Worm (Caenorhabditis elegans) whole organism, L4 larva: Measurements from ENCODE around the gene gpa-10.

Experiments
- F10B5.3 ChIP-seq: sonication (generic microtip); optimal IDR thresholded peaks from 2 replicates; lab custom pipeline; 2016; ENCODE audit warnings: mild to moderate bottlenecking, missing genetic modification characterization, missing compliant biosample characterization
- F26F4.8 ChIP-seq: fragments of 200-800 bp; sonication (Bioruptor generic); conservative IDR thresholded peaks from 2 replicates; pipeline ENCODE4 v1.3.6; 2022; ENCODE audit warnings: missing genetic modification characterization, missing compliant biosample characterization
- F49E8.2 ChIP-seq: sonication (generic microtip); optimal IDR thresholded peaks from 2 replicates; lab custom pipeline; 2016; ENCODE audit warnings: missing compliant biosample characterization, mild to moderate bottlenecking, missing genetic modification characterization, borderline replicate concordance
- T20F7.1 ChIP-seq: fragments of 200-800 bp; sonication (Bioruptor generic); optimal IDR thresholded peaks from 2 replicates; lab custom pipeline; 2018; ENCODE audit warnings: mild to moderate bottlenecking, missing genetic modification characterization, missing compliant biosample characterization
- T26A8.4 ChIP-seq: fragments of 200-800 bp; sonication (Bioruptor generic); IDR thresholded peaks from 2 replicates; pipeline ENCODE4 v1.3.6; 2022; ENCODE audit warnings: missing genetic modification characterization, missing compliant biosample characterization
- Y48G9A.11 ChIP-seq: fragments of 200-800 bp; sonication (Bioruptor generic); IDR thresholded peaks from 2 replicates; pipeline ENCODE4 v1.3.6; 2022; ENCODE audit warnings: missing genetic modification reagents, missing genetic modification characterization, missing compliant biosample characterization
- aha-1 ChIP-seq: fragments of 150-350 bp; peaks from one replicate; lab custom pipeline; 2014; ENCODE audit warnings: missing biosample characterization, missing genetic modification characterization
- ama-1 ChIP-seq: fragments of 150-350 bp; optimal IDR thresholded peaks from 2 replicates; lab custom pipeline; 2014; ENCODE audit warnings: inconsistent platforms, mixed read lengths
- attf-4 ChIP-seq: sonication (generic microtip); optimal IDR thresholded peaks from 3 replicates; lab custom pipeline; 2017; ENCODE audit warnings: missing biosample characterization, missing genetic modification characterization
- ceh-32 ChIP-seq: sonication (generic microtip); optimal IDR thresholded peaks from 2 replicates; lab custom pipeline; 2016; ENCODE audit warnings: mild to moderate bottlenecking, missing genetic modification characterization, missing compliant biosample characterization; ENCODE audit not compliant: poor library complexity
- daf-16 ChIP-seq, 3 experiments: sonication (generic microtip); optimal IDR thresholded peaks; 2 replicates each; lab custom pipeline; 2016 to 2017; ENCODE audit warnings: missing genetic modification characterization in 3 of 3, missing genetic modification reagents in 3 of 3, mild to moderate bottlenecking in 2 of 3, missing compliant biosample characterization in 2 of 3, missing biosample characterization in 1 of 3, moderate library complexity in 1 of 3
- dmd-6 ChIP-seq: fragments of 200-800 bp; sonication (Bioruptor generic); IDR thresholded peaks from 2 replicates; pipeline ENCODE4 v1.3.6; 2022; ENCODE audit warnings: missing genetic modification reagents, missing genetic modification characterization, missing compliant biosample characterization
- dmd-8 ChIP-seq: fragments of 200-800 bp; sonication (Bioruptor generic); IDR thresholded peaks from 2 replicates; pipeline ENCODE4 v1.3.6; 2022; ENCODE audit warnings: missing genetic modification characterization, missing compliant biosample characterization
- dmd-9 ChIP-seq: fragments of 200-800 bp; sonication (Bioruptor generic); IDR thresholded peaks from 2 replicates; pipeline ENCODE4 v1.3.6; 2022; ENCODE audit warnings: missing genetic modification reagents, missing genetic modification characterization, missing compliant biosample characterization
- dve-1 ChIP-seq: sonication (generic microtip); optimal IDR thresholded peaks from 2 replicates; lab custom pipeline; 2017; ENCODE audit warnings: antibody characterized with exemption, mild to moderate bottlenecking, missing genetic modification characterization, missing compliant biosample characterization; ENCODE audit not compliant: insufficient read depth
- fkh-10 ChIP-seq: fragments of 150-350 bp; optimal IDR thresholded peaks from 2 replicates; lab custom pipeline; 2014; ENCODE audit warnings: missing biosample characterization, missing genetic modification reagents, missing genetic modification characterization
- hlh-30 ChIP-seq: sonication (generic microtip); optimal IDR thresholded peaks from 2 replicates; lab custom pipeline; 2017; ENCODE audit warnings: antibody characterized with exemption, mild to moderate bottlenecking, missing genetic modification characterization, missing compliant biosample characterization; ENCODE audit not compliant: insufficient read depth
- lin-1 ChIP-seq: fragments of 200-800 bp; sonication (Bioruptor generic); IDR thresholded peaks from 2 replicates; pipeline ENCODE4 v1.3.6; 2022; ENCODE audit warnings: missing genetic modification reagents, missing genetic modification characterization, missing compliant biosample characterization
- lin-13 ChIP-seq: fragments of 150-350 bp; optimal IDR thresholded peaks from 2 replicates; lab custom pipeline; 2014; ENCODE audit warnings: missing biosample characterization, missing genetic modification reagents, missing genetic modification characterization
- lin-15B ChIP-seq: fragments of 150-350 bp; sonication (generic microtip); optimal IDR thresholded peaks from 3 replicates; lab custom pipeline; 2014; ENCODE audit warnings: missing biosample characterization, missing genetic modification characterization
- madf-5 ChIP-seq, 2 experiments: fragments of 200-800 bp; sonication (Bioruptor generic); IDR thresholded peaks; 2 replicates each; pipeline ENCODE4 v1.3.6; 2022; ENCODE audit warnings: missing compliant biosample characterization in 2 of 2, missing genetic modification characterization in 2 of 2
- mep-1 ChIP-seq: fragments of 150-350 bp; sonication (generic microtip); optimal IDR thresholded peaks from 3 replicates; lab custom pipeline; 2014; ENCODE audit warnings: missing biosample characterization, missing genetic modification characterization
- mes-2 ChIP-seq: sonication (generic microtip); optimal IDR thresholded peaks from 2 replicates; lab custom pipeline; 2016; ENCODE audit warnings: missing genotype, mild to moderate bottlenecking, missing genetic modification characterization, missing compliant biosample characterization; ENCODE audit not compliant: poor library complexity, severe bottlenecking
- mxl-2 ChIP-seq: fragments of 200-800 bp; sonication (Bioruptor generic); conservative IDR thresholded peaks from 2 replicates; pipeline ENCODE4 v1.3.6; 2022; ENCODE audit warnings: missing genetic modification reagents, missing genetic modification characterization, missing compliant biosample characterization
- nhr-237 ChIP-seq: sonication (generic microtip); optimal IDR thresholded peaks from 2 replicates; lab custom pipeline; 2017; ENCODE audit warnings: missing biosample characterization, missing genetic modification characterization
- nhr-28 ChIP-seq: fragments of 150-350 bp; optimal IDR thresholded peaks from 2 replicates; lab custom pipeline; 2014; ENCODE audit warnings: missing biosample characterization, missing genetic modification characterization
- nhr-48 ChIP-seq: sonication (generic microtip); optimal IDR thresholded peaks from 2 replicates; lab custom pipeline; 2016; ENCODE audit warnings: mild to moderate bottlenecking, missing genetic modification characterization, missing compliant biosample characterization
- pha-4 ChIP-seq, 2 experiments: fragments of 150-350 bp in 1 of 2; fragments of 200-800 bp in 1 of 2; sonication (Bioruptor generic) in 1 of 2; IDR thresholded peaks in 1 of 2; optimal IDR thresholded peaks in 1 of 2; 2 replicates each; pipeline versions ENCODE4 v1.3.6 to Lab custom; 2014 to 2022; ENCODE audit warnings: missing genetic modification characterization in 2 of 2, missing genetic modification reagents in 2 of 2, missing biosample characterization in 1 of 2, missing compliant biosample characterization in 1 of 2
- pqm-1 ChIP-seq: sonication (generic microtip); optimal IDR thresholded peaks from 2 replicates; lab custom pipeline; 2017; ENCODE audit warnings: missing biosample characterization, missing genetic modification characterization
- saeg-2 ChIP-seq: fragments of 200-800 bp; sonication (Bioruptor generic); IDR thresholded peaks from 2 replicates; pipeline ENCODE4 v1.3.6; 2022; ENCODE audit warnings: missing genetic modification reagents, missing genetic modification characterization, missing compliant biosample characterization
- snpc-1.2 ChIP-seq: fragments of 200-800 bp; sonication (Bioruptor generic); IDR thresholded peaks from 2 replicates; pipeline ENCODE4 v1.3.6; 2022; ENCODE audit warnings: missing genetic modification reagents, missing genetic modification characterization, missing compliant biosample characterization
- unc-62 ChIP-seq, 3 experiments: fragments of 150-350 bp in 1 of 3; sonication (generic microtip); optimal IDR thresholded peaks in 2 of 3; peaks in 1 of 3; 1 replicate in 1 of 3; 2 replicates in 2 of 3; lab custom pipeline; 2014 to 2017; ENCODE audit warnings: missing biosample characterization in 3 of 3, missing genetic modification characterization in 3 of 3, missing genetic modification reagents in 3 of 3, missing genotype in 1 of 3

The gpa-10 gene

DNA sequence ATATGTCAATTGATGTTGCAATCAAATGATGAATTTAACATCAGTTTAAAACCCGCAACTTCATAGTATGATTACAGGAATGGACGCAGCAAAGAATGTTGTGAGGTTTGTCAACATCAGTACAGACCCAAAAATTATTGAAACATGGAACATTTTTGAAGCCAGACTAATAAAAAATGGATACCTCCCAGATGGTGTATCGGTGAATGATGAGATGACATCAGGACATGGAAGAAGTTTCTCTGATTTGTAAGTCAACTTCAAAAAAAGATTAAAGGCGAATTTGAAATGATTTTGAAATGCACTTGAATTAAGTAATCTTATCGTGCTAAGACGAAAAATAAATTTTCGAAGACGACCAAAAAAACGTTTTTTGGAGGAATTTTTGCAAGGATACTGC is 40.7 kb downstream of the gpa-10 start:
- peak; percentile 65 for TF ChIP-seq aha-1 (tag; lab: Kevin White, UChicago)
- peak in 1 of 2 experiments; percentile 37 for TF ChIP-seq unc-62 (GFP tag; optimal IDR thresholded peaks at IDR 0.05 in 1 of 2; lab: Kevin White, UChicago)
- TF ChIP-seq unc-62 (tag; optimal IDR thresholded peaks at IDR 0.05; lab: Kevin White, UChicago), result no peak
- TF ChIP-seq nhr-237, result no peak

DNA sequence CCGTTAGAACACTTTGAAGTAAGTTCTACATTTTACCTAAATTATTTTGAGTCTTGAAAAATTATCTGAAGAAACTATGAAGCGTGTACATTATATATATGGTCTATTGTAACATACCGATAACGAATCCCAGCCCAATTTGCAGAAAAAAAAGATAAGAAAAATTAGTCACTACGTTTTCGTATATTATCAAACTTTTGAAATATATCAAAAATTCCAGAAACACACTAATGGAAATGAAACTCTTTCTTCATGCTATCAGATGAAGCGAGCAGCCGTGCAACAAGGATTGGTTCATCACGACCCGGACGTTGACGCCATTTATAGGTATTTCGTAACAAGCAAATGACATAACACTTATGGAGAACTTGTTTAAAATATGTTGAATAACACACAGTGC is 42.7 kb downstream of the gpa-10 start:
- TF ChIP-seq mep-1 (tag; lab: Kevin White, UChicago) (no peak), dmd-9 (GFP tag; lab: Robert Waterston, UW) (no peak), dmd-6 (GFP tag; lab: Robert Waterston, UW) (peak; percentile 83), madf-5 (GFP tag; IDR thresholded peaks at IDR 0.05; lab: Robert Waterston, UW) (no peak), unc-62 (GFP tag; optimal IDR thresholded peaks at IDR 0.05 in 1 of 2; lab: Kevin White, UChicago) (peak in 1 of 2 experiments; percentile 40), unc-62 (tag; optimal IDR thresholded peaks at IDR 0.05; lab: Kevin White, UChicago) (no peak), nhr-28 (tag; lab: Kevin White, UChicago) (peak; percentile 61), daf-16 (GFP tag; optimal IDR thresholded peaks at IDR 0.05; lab: Kevin White, UChicago) (no peak), daf-16 (tag; optimal IDR thresholded peaks at IDR 0.05; lab: Kevin White, UChicago) (peak; percentile 8), ceh-32 (tag; lab: Kevin White, UChicago) (no peak), aha-1 (tag; lab: Kevin White, UChicago) (no peak), pqm-1 (tag; lab: Kevin White, UChicago) (peak; percentile 89), Y48G9A.11 (GFP tag; lab: Robert Waterston, UW) (no peak)

DNA sequence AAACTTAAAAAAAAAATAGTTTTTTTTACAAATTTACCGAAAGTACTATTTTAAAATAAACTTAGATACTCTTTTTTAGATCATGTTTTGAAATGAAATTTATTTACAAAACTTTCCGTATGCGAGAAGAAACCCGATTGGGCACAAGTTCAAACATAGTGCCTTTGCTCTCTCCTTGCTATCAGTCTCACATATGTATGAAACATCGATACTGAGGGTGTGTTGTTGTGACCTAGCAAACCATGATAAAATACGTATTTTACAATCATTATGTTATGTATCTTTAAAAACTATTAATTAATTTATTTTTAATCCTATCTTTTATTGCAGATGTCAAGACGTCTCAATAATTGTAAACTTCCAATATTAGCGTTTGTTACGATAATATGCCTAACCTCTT is 44.5 kb downstream of the gpa-10 start:
- TF ChIP-seq pqm-1 (tag; lab: Kevin White, UChicago), result peak; percentile 71
- TF ChIP-seq dve-1 (tag; lab: Kevin White, UChicago), result no peak
- TF ChIP-seq nhr-28 (tag; lab: Kevin White, UChicago), result peak; percentile 73
- no peak for TF ChIP-seq lin-1
- no peak for TF ChIP-seq daf-16 (GFP tag; optimal IDR thresholded peaks at IDR 0.05; lab: Kevin White, UChicago)
- TF ChIP-seq daf-16 (tag; optimal IDR thresholded peaks at IDR 0.05; lab: Kevin White, UChicago), result peak; percentile 64
- TF ChIP-seq, all 104 proteins: peak for 3

DNA sequence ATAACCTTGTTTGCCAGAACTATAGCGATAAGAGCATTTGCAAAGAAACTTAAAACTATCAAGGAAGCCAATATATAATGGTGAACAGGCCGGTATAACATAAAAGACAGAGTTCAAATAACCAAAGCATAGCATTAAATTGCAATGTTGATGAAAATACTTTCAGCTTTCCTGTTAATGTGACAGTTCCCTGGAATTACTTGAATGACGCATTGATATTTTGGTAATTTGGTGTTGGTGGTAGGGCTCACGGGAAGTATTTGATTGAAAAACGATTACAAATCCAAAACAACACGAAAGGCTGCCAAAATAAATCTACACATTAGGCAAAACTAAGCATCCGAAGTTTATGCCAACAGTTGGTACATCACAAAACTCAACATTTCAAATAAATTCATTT is 45.6 kb downstream of the gpa-10 start, which contains the start of gene dmsr-16:
dmsr-16 (minus strand) TSS at position 101 of the 400 bp plus-strand sequence.
- TF ChIP-seq unc-62 (GFP tag; optimal IDR thresholded peaks at IDR 0.05 in 1 of 2; lab: Kevin White, UChicago) (peak in 1 of 2 experiments; percentile 34), unc-62 (tag; optimal IDR thresholded peaks at IDR 0.05; lab: Kevin White, UChicago) (no peak), dmd-9 (GFP tag; lab: Robert Waterston, UW) (no peak)
- TF ChIP-seq, all 104 proteins: peak for 1

DNA sequence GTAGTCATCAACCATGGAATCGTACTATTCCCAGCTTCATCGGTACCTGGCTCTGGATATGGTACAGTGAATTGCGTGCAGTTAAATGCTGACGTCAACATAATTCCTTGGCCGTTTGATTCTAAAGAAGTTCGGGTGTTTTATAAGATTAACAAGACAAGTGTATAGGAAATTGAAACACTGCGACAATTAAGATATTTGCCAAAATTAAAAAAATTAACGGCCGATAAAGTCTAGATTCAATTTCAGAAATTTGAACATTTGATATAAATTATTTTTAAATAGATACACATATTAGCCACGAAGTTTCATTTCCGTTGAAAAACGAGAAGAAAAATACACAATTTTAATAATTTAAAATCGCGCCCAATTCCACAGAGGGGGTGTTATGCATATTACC is 48.3 kb downstream of the gpa-10 start, which contains the start of gene dmsr-12:
dmsr-12 (minus strand) TSS at position 101 of the 400 bp plus-strand sequence.
- TF ChIP-seq lin-13 (GFP tag; lab: Kevin White, UChicago), result no peak
- no peak for TF ChIP-seq lin-15B (tag; lab: Kevin White, UChicago)
- no peak for TF ChIP-seq fkh-10
- no peak for TF ChIP-seq mxl-2 (GFP tag; lab: Robert Waterston, UW)
- no peak for TF ChIP-seq mep-1 (tag; lab: Kevin White, UChicago)
- no peak for TF ChIP-seq F49E8.2 (tag; lab: Kevin White, UChicago)
- no peak for TF ChIP-seq T26A8.4 (GFP tag; lab: Robert Waterston, UW)
- TF ChIP-seq dmd-8, result no peak
- TF ChIP-seq saeg-2 (GFP tag; lab: Robert Waterston, UW), result no peak

DNA sequence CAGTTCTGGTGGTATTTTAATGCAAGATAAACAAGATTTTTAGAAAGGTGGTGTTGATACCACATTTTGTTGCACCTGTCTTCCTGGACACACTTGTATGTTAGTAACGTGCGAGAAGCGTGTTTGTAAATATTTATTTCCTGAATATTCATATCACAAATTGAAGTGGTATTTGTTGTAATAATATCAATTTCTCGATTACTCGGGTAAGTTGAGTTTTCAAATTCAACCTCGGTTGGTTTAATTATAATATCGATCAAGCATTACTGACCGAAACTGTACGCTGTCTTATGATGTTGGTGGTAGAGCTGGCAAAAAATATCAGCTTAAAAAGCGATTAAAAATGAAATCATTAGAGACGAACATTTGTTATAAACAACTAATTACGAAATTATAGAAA is 50.6 kb downstream of the gpa-10 start, which contains the start of gene dmsr-11:
dmsr-11 (minus strand) TSS at position 101 of the 400 bp plus-strand sequence.
- no peak for TF ChIP-seq nhr-48 (tag; lab: Kevin White, UChicago)
- no peak for TF ChIP-seq F26F4.8
- no peak for TF ChIP-seq pha-4 (GFP tag; IDR thresholded peaks at IDR 0.05; lab: Robert Waterston, UW)
- no peak for TF ChIP-seq pha-4 (tag; optimal IDR thresholded peaks at IDR 0.05; lab: Kevin White, UChicago)
- TF ChIP-seq Y48G9A.11 (GFP tag; lab: Robert Waterston, UW), result no peak
- no peak for TF ChIP-seq T20F7.1 (GFP tag; lab: Kevin White, UChicago)
- no peak for TF ChIP-seq snpc-1.2 (GFP tag; lab: Robert Waterston, UW)
- TF ChIP-seq F10B5.3 (tag; lab: Kevin White, UChicago), result no peak
- no peak for TF ChIP-seq mes-2
- TF ChIP-seq hlh-30 (tag; lab: Kevin White, UChicago), result no peak
- no peak for TF ChIP-seq ama-1 (lab: Kevin White, UChicago)
- TF ChIP-seq attf-4 (tag; lab: Kevin White, UChicago), result no peak
